Fruit fly (Drosophila melanogaster) whole organism, prepupa: ENCODE data around the gene AstCC.

ENCODE experiments used
- CG11294 ChIP-seq: fragments of 200-800 bp; sonication (Bioruptor generic); IDR thresholded peaks from 2 replicates; pipeline ENCODE4 v1.3.6; 2022; ENCODE audit warnings: missing biosample characterization, missing genetic modification characterization
- CG11902 ChIP-seq: fragments of 200-800 bp; sonication (Bioruptor generic); optimal IDR thresholded peaks from 3 replicates; lab custom pipeline; 2016; ENCODE audit warnings: missing biosample characterization, missing genetic modification characterization
- CG6854 ChIP-seq: fragments of 200-800 bp; sonication (Bioruptor generic); optimal IDR thresholded peaks from 2 replicates; lab custom pipeline; 2017; ENCODE audit warnings: missing biosample characterization, mild to moderate bottlenecking, missing genetic modification characterization
- CG7368 ChIP-seq: fragments of 200-800 bp; sonication (Bioruptor generic); optimal IDR thresholded peaks from 3 replicates; lab custom pipeline; 2016; ENCODE audit warnings: missing biosample characterization, missing genetic modification characterization
- CG8319 ChIP-seq: fragments of 200-800 bp; sonication (Bioruptor generic); optimal IDR thresholded peaks from 3 replicates; lab custom pipeline; 2016; ENCODE audit warnings: missing biosample characterization, missing genetic modification characterization
- Eip75B ChIP-seq: fragments of 200-800 bp; sonication (Bioruptor generic); optimal IDR thresholded peaks from 3 replicates; lab custom pipeline; 2016; ENCODE audit warnings: missing biosample characterization, missing genetic modification characterization
- Sox102F ChIP-seq: fragments of 200-800 bp; sonication (Bioruptor generic); optimal IDR thresholded peaks from 2 replicates; lab custom pipeline; 2016; ENCODE audit warnings: missing biosample characterization, mild to moderate bottlenecking, missing genetic modification characterization
- dac ChIP-seq: fragments of 200-800 bp; sonication (Bioruptor generic); optimal IDR thresholded peaks from 2 replicates; lab custom pipeline; 2017; ENCODE audit warnings: missing biosample characterization, mild to moderate bottlenecking, missing genetic modification characterization

- TF ChIP-seq CG11902 (GFP tag; lab: Kevin White, UChicago) (no peak), CG11294 (GFP tag; lab: Robert Waterston, UW) (no peak), CG7368 (GFP tag; lab: Kevin White, UChicago) (no peak), Eip75B (GFP tag; lab: Kevin White, UChicago) (peak; percentile 75), CG8319 (GFP tag; lab: Kevin White, UChicago) (peak; percentile 28), Sox102F (GFP tag; lab: Kevin White, UChicago) (peak; percentile 77), CG6854 (no peak), dac (GFP tag; lab: Kevin White, UChicago) (no peak)
These were observed 12.8 kb downstream of the AstCC start for dm6 chr2L:11072250-11072649.
